Worm (Caenorhabditis elegans) whole organism, late embryonic: ENCODE data around the gene K11E4.1.
A peak's percentile ranks its signal among the peaks of the same experiment; 100 is the strongest.

Experiments used
- ceh-2 ChIP-seq: sonication (generic microtip); optimal IDR thresholded peaks from 2 replicates; lab custom pipeline; 2016; ENCODE audit warnings: missing genotype, missing genetic modification characterization, missing compliant biosample characterization
- fkh-10 ChIP-seq: fragments of 150-350 bp; optimal IDR thresholded peaks from 2 replicates; lab custom pipeline; 2014; ENCODE audit warnings: missing biosample characterization, missing genetic modification reagents, missing genetic modification characterization
- hlh-30 ChIP-seq: sonication (generic microtip); optimal IDR thresholded peaks from 2 replicates; lab custom pipeline; 2017; ENCODE audit warnings: antibody characterized with exemption, missing genetic modification characterization, missing compliant biosample characterization; ENCODE audit not compliant: insufficient read depth
- nhr-11 ChIP-seq: fragments of 150-350 bp; optimal IDR thresholded peaks from 2 replicates; lab custom pipeline; 2014; ENCODE audit warnings: missing biosample characterization, missing genetic modification characterization
- pag-3 ChIP-seq: sonication (generic microtip); optimal IDR thresholded peaks from 2 replicates; lab custom pipeline; 2016; ENCODE audit warnings: missing compliant biosample characterization, missing genetic modification characterization, borderline replicate concordance
- pax-1 ChIP-seq: fragments of 150-350 bp; optimal IDR thresholded peaks from 2 replicates; lab custom pipeline; 2014; ENCODE audit warnings: missing biosample characterization, missing genetic modification characterization
- sdc-2 ChIP-seq: sonication (generic microtip); optimal IDR thresholded peaks from 2 replicates; lab custom pipeline; 2016; ENCODE audit warnings: missing genotype, missing genetic modification characterization, missing compliant biosample characterization
- sox-2 ChIP-seq: fragments of 200-800 bp; sonication (Bioruptor generic); IDR thresholded peaks from 2 replicates; pipeline ENCODE4 v1.3.6; 2022; ENCODE audit warnings: missing genetic modification reagents, missing genetic modification characterization, missing compliant biosample characterization
- unc-86 ChIP-seq: sonication (generic microtip); optimal IDR thresholded peaks from 2 replicates; lab custom pipeline; 2016; ENCODE audit warnings: missing genetic modification characterization, missing compliant biosample characterization

- TF ChIP-seq fkh-10 (no peak), sox-2 (GFP tag; lab: Robert Waterston, UW) (no peak), pag-3 (tag; lab: Kevin White, UChicago) (no peak), hlh-30 (tag; lab: Kevin White, UChicago) (peak; percentile 17), unc-86 (no peak), nhr-11 (tag; lab: Kevin White, UChicago) (no peak), ceh-2 (tag; lab: Kevin White, UChicago) (no peak), pax-1 (tag; lab: Kevin White, UChicago) (no peak), sdc-2 (no peak)
Measured at ce11 chrX:13754498-13754897, 40.5 kb downstream of the K11E4.1 start.
